Fruit fly (Drosophila melanogaster) whole organism, embryonic: Measurements from ENCODE around the gene CG4313.
A peak's percentile ranks its signal among the peaks of the same experiment; 100 is the strongest.

Source experiments
- Antp ChIP-seq: fragments of 200-800 bp; sonication (Bioruptor generic); optimal IDR thresholded peaks from 3 replicates; lab custom pipeline; 2016; ENCODE audit warnings: missing biosample characterization, missing genetic modification characterization
- Atf6 ChIP-seq: fragments of 200-800 bp; sonication (Bioruptor generic); IDR thresholded peaks from 2 replicates; pipeline ENCODE4 v1.3.6; 2022; ENCODE audit warnings: missing biosample characterization, missing genetic modification characterization
- BtbVII ChIP-seq: fragments of 200-800 bp; sonication (Bioruptor generic); optimal IDR thresholded peaks from 3 replicates; lab custom pipeline; 2017; ENCODE audit warnings: missing biosample characterization, mild to moderate bottlenecking, missing genetic modification characterization
- C15 ChIP-seq: fragments of 200-800 bp; sonication (Bioruptor generic); IDR thresholded peaks from 3 replicates; pipeline ENCODE4 v1.3.6; 2022; ENCODE audit warnings: missing biosample characterization, missing genetic modification characterization
- CG10209 ChIP-seq: fragments of 200-800 bp; sonication (Bioruptor generic); optimal IDR thresholded peaks from 3 replicates; lab custom pipeline; 2017; ENCODE audit warnings: missing biosample characterization, mild to moderate bottlenecking, missing genetic modification characterization, missing genetic modification reagents
- CG10321 ChIP-seq: fragments of 200-800 bp; sonication (Bioruptor generic); IDR thresholded peaks from 2 replicates; pipeline ENCODE4 v1.3.6; 2022; ENCODE audit warnings: missing biosample characterization, missing genetic modification characterization
- CG11504 ChIP-seq: fragments of 200-800 bp; sonication (Bioruptor generic); optimal IDR thresholded peaks from 3 replicates; lab custom pipeline; 2019; ENCODE audit warnings: missing biosample characterization, mild to moderate bottlenecking, missing genetic modification characterization, moderate library complexity
- CG11723 ChIP-seq: fragments of 200-800 bp; sonication (Bioruptor generic); optimal IDR thresholded peaks from 2 replicates; lab custom pipeline; 2017; ENCODE audit warnings: missing biosample characterization, mild to moderate bottlenecking, missing genetic modification characterization
- CG12104 ChIP-seq: fragments of 200-800 bp; sonication (Bioruptor generic); optimal IDR thresholded peaks from 3 replicates; lab custom pipeline; 2016; ENCODE audit warnings: missing biosample characterization, missing genetic modification characterization
- CG12236 ChIP-seq: fragments of 200-800 bp; sonication (Bioruptor generic); optimal IDR thresholded peaks from 2 replicates; lab custom pipeline; 2016; ENCODE audit warnings: missing biosample characterization, missing genetic modification characterization
- CG12769 ChIP-seq: fragments of 200-800 bp; sonication (Bioruptor generic); optimal IDR thresholded peaks from 2 replicates; lab custom pipeline; 2019; ENCODE audit warnings: missing biosample characterization, mild to moderate bottlenecking, missing genetic modification characterization, moderate library complexity
- CG16813 ChIP-seq: fragments of 200-800 bp; sonication (Bioruptor generic); IDR thresholded peaks from 3 replicates; pipeline ENCODE4 v1.3.6; 2022; ENCODE audit warnings: missing biosample characterization, missing genetic modification characterization; ENCODE audit not compliant: partially characterized antibody
- CG16863 ChIP-seq: fragments of 200-800 bp; sonication (Bioruptor generic); optimal IDR thresholded peaks from 3 replicates; lab custom pipeline; 2016; ENCODE audit warnings: missing biosample characterization, missing genetic modification characterization
- CG2712 ChIP-seq: fragments of 200-800 bp; optimal IDR thresholded peaks from 3 replicates; lab custom pipeline; 2019; ENCODE audit warnings: missing biosample characterization, mild to moderate bottlenecking, missing genetic modification characterization, moderate library complexity
- CG32772 ChIP-seq: fragments of 200-800 bp; sonication (Bioruptor generic); IDR thresholded peaks from 2 replicates; pipeline ENCODE4 v1.3.6; 2022; ENCODE audit warnings: missing biosample characterization, missing genetic modification characterization
- CG3281 ChIP-seq: fragments of 200-800 bp; sonication (Bioruptor generic); optimal IDR thresholded peaks from 3 replicates; lab custom pipeline; 2017; ENCODE audit warnings: missing biosample characterization, mild to moderate bottlenecking, missing genetic modification characterization
- CG3838 ChIP-seq: fragments of 200-800 bp; sonication (Bioruptor generic); optimal IDR thresholded peaks from 3 replicates; lab custom pipeline; 2016; ENCODE audit warnings: missing biosample characterization, missing genetic modification characterization
- CG3847 ChIP-seq: fragments of 200-800 bp; sonication (Bioruptor generic); IDR thresholded peaks from 2 replicates; pipeline ENCODE4 v1.3.6; 2022; ENCODE audit warnings: missing biosample characterization, missing genetic modification characterization
- CG42726 ChIP-seq: fragments of 200-800 bp; sonication (Bioruptor generic); IDR thresholded peaks from 2 replicates; pipeline ENCODE4 v1.3.6; 2022; ENCODE audit warnings: missing biosample characterization, missing genetic modification characterization; ENCODE audit not compliant: partially characterized antibody
- CG4404 ChIP-seq: fragments of 200-800 bp; sonication (Bioruptor generic); IDR thresholded peaks from 2 replicates; pipeline ENCODE4 v1.3.6; 2022; ENCODE audit warnings: missing biosample characterization, missing genetic modification characterization
- CG4617 ChIP-seq: fragments of 200-800 bp; sonication (Bioruptor generic); optimal IDR thresholded peaks from 3 replicates; lab custom pipeline; 2016; ENCODE audit warnings: missing biosample characterization, missing genetic modification characterization, borderline replicate concordance
- CG6175 ChIP-seq: fragments of 200-800 bp; sonication (Bioruptor generic); IDR thresholded peaks from 3 replicates; pipeline ENCODE4 v1.3.6; 2022; ENCODE audit warnings: missing biosample characterization, missing genetic modification characterization
- CG7556 ChIP-seq: fragments of 200-800 bp; sonication (Bioruptor generic); optimal IDR thresholded peaks from 2 replicates; lab custom pipeline; 2017; ENCODE audit warnings: missing biosample characterization, mild to moderate bottlenecking, missing genetic modification characterization
- CG8089 ChIP-seq: fragments of 200-800 bp; sonication (Bioruptor generic); optimal IDR thresholded peaks from 3 replicates; lab custom pipeline; 2016; ENCODE audit warnings: missing biosample characterization, missing genetic modification characterization
- Dfd ChIP-seq, 2 experiments: fragments of >200 bp; optimal IDR thresholded peaks; 2 replicates each; lab custom pipeline; 2017; ENCODE audit warnings: missing biosample characterization in 2 of 2, missing genetic modification characterization in 2 of 2
- Elba2 ChIP-seq: fragments of 200-800 bp; sonication (Bioruptor generic); optimal IDR thresholded peaks from 3 replicates; lab custom pipeline; 2016; ENCODE audit warnings: missing biosample characterization, missing genetic modification characterization
- Gsc ChIP-seq: fragments of 200-800 bp; sonication (Bioruptor generic); IDR thresholded peaks from 2 replicates; pipeline ENCODE4 v1.3.6; 2022; ENCODE audit warnings: missing biosample characterization, missing genetic modification characterization
- HLH54F ChIP-seq: fragments of 200-800 bp; sonication (Bioruptor generic); optimal IDR thresholded peaks from 3 replicates; lab custom pipeline; 2016; ENCODE audit warnings: missing biosample characterization, missing genetic modification characterization
- MTF-1 ChIP-seq: fragments of 200-800 bp; sonication (Bioruptor generic); optimal IDR thresholded peaks from 2 replicates; lab custom pipeline; 2018; ENCODE audit warnings: missing biosample characterization, mild to moderate bottlenecking, missing genetic modification characterization, borderline replicate concordance
- Nf-YB ChIP-seq: fragments of 200-800 bp; sonication (Bioruptor generic); optimal IDR thresholded peaks from 3 replicates; lab custom pipeline; 2019; ENCODE audit warnings: missing biosample characterization, mild to moderate bottlenecking, missing genetic modification characterization, moderate library complexity
- Nf-YC ChIP-seq: fragments of 200-800 bp; optimal IDR thresholded peaks from 3 replicates; lab custom pipeline; 2019; ENCODE audit warnings: missing biosample characterization, mild to moderate bottlenecking, missing genetic modification characterization, moderate library complexity
- Sox102F ChIP-seq: fragments of 200-800 bp; sonication (Bioruptor generic); optimal IDR thresholded peaks from 2 replicates; lab custom pipeline; 2018; ENCODE audit warnings: missing biosample characterization, mild to moderate bottlenecking, missing genetic modification characterization, moderate library complexity
- Stat92E ChIP-seq, 3 experiments: fragments of >200 bp in 2 of 3; fragments of 200-800 bp in 1 of 3; sonication (Bioruptor generic) in 1 of 3; optimal IDR thresholded peaks; 2 replicates each; lab custom pipeline; 2017 to 2019; ENCODE audit warnings: missing biosample characterization in 3 of 3, missing genetic modification characterization in 3 of 3, mild to moderate bottlenecking in 1 of 3, moderate library complexity in 1 of 3
- Xrp1 ChIP-seq: fragments of 200-800 bp; sonication (Bioruptor generic); IDR thresholded peaks from 2 replicates; pipeline ENCODE4 v1.3.6; 2022; ENCODE audit warnings: missing biosample characterization, missing genetic modification characterization
- az2 ChIP-seq: fragments of 200-800 bp; sonication (Bioruptor generic); optimal IDR thresholded peaks from 3 replicates; lab custom pipeline; 2016; ENCODE audit warnings: missing biosample characterization, missing genetic modification characterization
- grn ChIP-seq: fragments of 200-800 bp; sonication (Bioruptor generic); optimal IDR thresholded peaks from 3 replicates; lab custom pipeline; 2017; ENCODE audit warnings: missing biosample characterization, missing genetic modification characterization
- gro ChIP-seq: fragments of 200-800 bp; sonication (Bioruptor generic); optimal IDR thresholded peaks from 2 replicates; lab custom pipeline; 2016; ENCODE audit warnings: missing biosample characterization, missing genetic modification characterization
- hkb ChIP-seq, 2 experiments: fragments of 200-800 bp in 1 of 2; fragments of >200 bp in 1 of 2; sonication (Bioruptor generic) in 1 of 2; IDR thresholded peaks in 1 of 2; optimal IDR thresholded peaks in 1 of 2; 2 replicates each; pipeline versions ENCODE4 v1.3.6 to Lab custom; 2017 to 2022; ENCODE audit warnings: missing biosample characterization in 1 of 2, missing genetic modification characterization in 1 of 2
- lov ChIP-seq, 2 experiments: fragments of 200-800 bp in 1 of 2; fragments of >200 bp in 1 of 2; sonication (Bioruptor generic) in 1 of 2; IDR thresholded peaks in 1 of 2; optimal IDR thresholded peaks in 1 of 2; 2 replicates in 1 of 2; 3 replicates in 1 of 2; pipeline versions ENCODE4 v1.3.6 to Lab custom; 2017 to 2022; ENCODE audit warnings: missing biosample characterization in 1 of 2, missing genetic modification characterization in 1 of 2
- nerfin-2 ChIP-seq: fragments of 200-800 bp; sonication (Bioruptor generic); IDR thresholded peaks from 2 replicates; pipeline ENCODE4 v1.3.6; 2022; ENCODE audit warnings: missing biosample characterization, missing genetic modification characterization; ENCODE audit not compliant: partially characterized antibody
- nmo ChIP-seq: fragments of 200-800 bp; sonication (Bioruptor generic); optimal IDR thresholded peaks from 2 replicates; lab custom pipeline; 2018; ENCODE audit warnings: missing biosample characterization, mild to moderate bottlenecking, missing genetic modification characterization, moderate library complexity
- peb ChIP-seq: fragments of 200-800 bp; sonication (Bioruptor generic); IDR thresholded peaks from 2 replicates; pipeline ENCODE4 v1.3.6; 2022; ENCODE audit warnings: missing biosample characterization, missing genetic modification characterization
- phol ChIP-seq: fragments of 200-800 bp; sonication (Bioruptor generic); optimal IDR thresholded peaks from 3 replicates; lab custom pipeline; 2018; ENCODE audit warnings: missing biosample characterization, mild to moderate bottlenecking, missing genetic modification characterization, moderate library complexity
- sd ChIP-seq: fragments of 200-800 bp; sonication (Bioruptor generic); optimal IDR thresholded peaks from 3 replicates; lab custom pipeline; 2018; ENCODE audit warnings: missing biosample characterization, mild to moderate bottlenecking, missing genetic modification characterization, moderate library complexity
- sim ChIP-seq: fragments of 200-800 bp; sonication (Bioruptor generic); IDR thresholded peaks from 2 replicates; pipeline ENCODE4 v1.3.6; 2022; ENCODE audit warnings: missing biosample characterization, missing genetic modification characterization
- sisA ChIP-seq: fragments of 200-800 bp; sonication (Bioruptor generic); IDR thresholded peaks from 2 replicates; pipeline ENCODE4 v1.3.6; 2022; ENCODE audit warnings: missing biosample characterization, missing genetic modification characterization
- slbo ChIP-seq: fragments of 200-800 bp; sonication (Bioruptor generic); IDR thresholded peaks from 2 replicates; pipeline ENCODE4 v1.3.6; 2022; ENCODE audit warnings: missing biosample characterization, missing genetic modification characterization
- sr ChIP-seq: fragments of 200-800 bp; sonication (Bioruptor generic); IDR thresholded peaks from 3 replicates; pipeline ENCODE4 v1.3.6; 2022; ENCODE audit warnings: missing biosample characterization, missing genetic modification characterization
- tgo ChIP-seq: fragments of 200-800 bp; sonication (Bioruptor generic); IDR thresholded peaks from 3 replicates; pipeline ENCODE4 v1.3.6; 2022; ENCODE audit warnings: missing biosample characterization, missing genetic modification characterization
- tin ChIP-seq: fragments of 200-800 bp; sonication (Bioruptor generic); optimal IDR thresholded peaks from 3 replicates; lab custom pipeline; 2016; ENCODE audit warnings: missing biosample characterization, missing genetic modification characterization

Gene CG4313

DNA sequence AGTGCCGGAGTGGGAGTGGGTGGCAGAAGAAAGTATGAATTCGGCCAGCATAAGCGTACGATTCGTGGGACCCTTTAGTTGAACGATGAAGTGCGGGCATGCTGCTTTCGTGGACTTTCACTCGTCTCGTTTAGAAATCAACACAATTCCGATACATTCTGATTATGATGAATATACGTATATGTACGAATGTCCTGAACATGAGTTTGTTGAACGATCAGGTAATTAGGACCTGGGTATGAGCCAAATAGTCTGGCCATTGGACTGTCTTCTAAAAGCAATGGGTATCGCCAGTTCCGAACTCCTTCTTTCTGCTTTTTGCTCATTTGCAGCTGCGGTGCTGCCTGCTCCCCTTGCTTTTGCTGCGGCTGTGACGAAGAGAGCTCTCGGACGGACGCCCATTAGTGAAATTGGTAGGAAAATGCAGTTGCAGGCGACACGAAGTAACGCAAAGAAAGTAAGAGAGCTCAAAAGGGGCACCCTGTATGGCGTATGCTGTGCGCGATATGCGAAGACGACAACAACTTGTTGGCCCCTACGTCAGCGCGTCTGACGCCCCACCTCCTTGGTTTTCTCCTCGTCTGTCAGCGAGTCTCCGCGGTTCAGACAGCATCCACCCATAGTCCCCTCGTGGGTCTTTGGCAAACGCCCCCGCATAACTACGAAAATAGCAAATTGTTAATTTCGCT is 4.7 kb upstream of the CG4313 start (continued):
- no peak for TF ChIP-seq CG3847 (GFP tag; lab: Robert Waterston, UW)
- peak; percentile 50 for TF ChIP-seq CG11504
- peak; percentile 39 for TF ChIP-seq phol (tag; lab: Kevin White, UChicago)
- peak; percentile 14 for TF ChIP-seq HLH54F
- peak; percentile 25 for TF ChIP-seq az2 (GFP tag; lab: Kevin White, UChicago)
- no peak for TF ChIP-seq CG12236 (GFP tag; lab: Kevin White, UChicago)
- TF ChIP-seq nmo (GFP tag; lab: Kevin White, UChicago): peak; percentile 30
- no peak for TF ChIP-seq C15 (GFP tag; lab: Robert Waterston, UW)
- TF ChIP-seq tin (GFP tag; lab: Kevin White, UChicago): no peak
- TF ChIP-seq sim (GFP tag; lab: Robert Waterston, UW): no peak
- no peak for TF ChIP-seq CG3281 (GFP tag; lab: Kevin White, UChicago)
- peak; percentile 2 for TF ChIP-seq CG7556
- no peak for TF ChIP-seq tgo (GFP tag; lab: Robert Waterston, UW)
- TF ChIP-seq hkb (optimal IDR thresholded peaks at IDR 0.05; lab: Kevin White, UChicago): no peak
- TF ChIP-seq hkb (GFP tag; IDR thresholded peaks at IDR 0.05; lab: Robert Waterston, UW): 0 out of 2 replicates have a peak, but pooled peaks have one; percentile 15
- TF ChIP-seq peb (GFP tag; lab: Robert Waterston, UW): no peak
- TF ChIP-seq Elba2: no peak
- TF ChIP-seq CG16813: no peak
- TF ChIP-seq Gsc: no peak
- no peak for TF ChIP-seq MTF-1 (GFP tag; lab: Kevin White, UChicago)
- TF ChIP-seq CG3838 (GFP tag; lab: Kevin White, UChicago): no peak
- TF ChIP-seq sisA: peak; percentile 40; the same call in 1 of the 2 replicates
- no peak for TF ChIP-seq grn (GFP tag; lab: Kevin White, UChicago)
- TF ChIP-seq CG2712 (tag; lab: Kevin White, UChicago): no peak
- no peak for TF ChIP-seq CG16863 (GFP tag; lab: Kevin White, UChicago)
- no peak for TF ChIP-seq CG6175
- TF ChIP-seq, all 482 proteins: peak for 74

DNA sequence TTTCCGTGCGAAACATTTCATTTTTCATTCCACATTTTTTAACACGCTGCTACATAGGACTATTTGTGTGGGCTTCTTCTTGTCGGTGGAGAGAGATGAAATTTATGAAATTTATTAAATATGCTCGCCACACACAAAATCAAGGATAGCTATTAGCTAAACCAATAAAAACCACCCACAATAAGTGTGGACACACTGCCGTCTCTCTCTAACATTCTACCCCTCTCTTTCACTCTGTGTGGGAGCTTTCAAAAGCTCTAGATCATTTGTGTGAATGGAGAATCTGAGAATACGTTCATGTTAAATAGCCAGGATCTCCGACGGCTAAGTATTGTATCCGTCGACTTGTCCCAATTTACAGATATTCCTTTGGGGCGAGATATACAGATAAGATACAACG is 4.1 kb upstream of the CG4313 start:
- TF ChIP-seq gro (GFP tag; lab: Kevin White, UChicago) (no peak), CG32772 (no peak), CG11723 (GFP tag; lab: Kevin White, UChicago) (no peak), slbo (GFP tag; lab: Robert Waterston, UW) (no peak), CG8089 (no peak), lov (optimal IDR thresholded peaks at IDR 0.05; lab: Kevin White, UChicago) (no peak), lov (GFP tag; IDR thresholded peaks at IDR 0.05; lab: Robert Waterston, UW) (no peak), CG10209 (GFP tag; lab: Kevin White, UChicago) (no peak), Xrp1 (GFP tag; lab: Robert Waterston, UW) (no peak), nerfin-2 (GFP tag; lab: Robert Waterston, UW) (no peak), Antp (GFP tag; lab: Kevin White, UChicago) (no peak), sd (tag; lab: Kevin White, UChicago) (peak; percentile 22), CG4617 (GFP tag; lab: Kevin White, UChicago) (no peak), CG10321 (GFP tag; lab: Robert Waterston, UW) (peak; percentile 77), Stat92E (GFP tag; optimal IDR thresholded peaks at IDR 0.05; lab: Kevin White, UChicago) (no peak), CG42726 (GFP tag; lab: Robert Waterston, UW) (no peak), BtbVII (GFP tag; lab: Kevin White, UChicago) (no peak), CG12769 (tag; lab: Kevin White, UChicago) (peak; percentile 5), Sox102F (GFP tag; lab: Kevin White, UChicago) (no peak), Dfd (GFP tag; optimal IDR thresholded peaks at IDR 0.05; lab: Kevin White, UChicago) (no peak), CG4404 (GFP tag; lab: Robert Waterston, UW) (no peak), Atf6 (GFP tag; lab: Robert Waterston, UW) (no peak), Nf-YC (tag; lab: Kevin White, UChicago) (peak; percentile 83), CG12104 (no peak), sr (peak; percentile 74; the same call in 2 of the 3 replicates), Nf-YB (GFP tag; lab: Kevin White, UChicago) (peak; percentile 73)
